Worm (Caenorhabditis elegans) whole organism, late embryonic: Measurements from ENCODE around the gene K09H11.11.
A peak's percentile ranks its signal among the peaks of the same experiment; 100 is the strongest.

Experiments used
- C08G9.2 ChIP-seq: sonication (generic microtip); optimal IDR thresholded peaks from 2 replicates; lab custom pipeline; 2016; ENCODE audit warnings: mild to moderate bottlenecking, missing genetic modification characterization, moderate library complexity, missing compliant biosample characterization
- K02D7.2 ChIP-seq: sonication (generic microtip); optimal IDR thresholded peaks from 2 replicates; lab custom pipeline; 2017; ENCODE audit warnings: mild to moderate bottlenecking, missing genetic modification characterization, missing compliant biosample characterization
- T23F11.4 ChIP-seq: fragments of 200-800 bp; sonication (Bioruptor generic); optimal IDR thresholded peaks from 2 replicates; lab custom pipeline; 2018; ENCODE audit warnings: mild to moderate bottlenecking, missing genetic modification characterization, missing compliant biosample characterization
- Y22D7AL.16 ChIP-seq: sonication (generic microtip); optimal IDR thresholded peaks from 2 replicates; lab custom pipeline; 2016; ENCODE audit warnings: missing genetic modification characterization, missing compliant biosample characterization
- ahr-1 ChIP-seq: sonication (generic microtip); optimal IDR thresholded peaks from 2 replicates; lab custom pipeline; 2016; ENCODE audit warnings: missing genetic modification characterization, missing compliant biosample characterization
- ama-1 ChIP-seq: fragments of 150-350 bp; optimal IDR thresholded peaks from 2 replicates; lab custom pipeline; 2014
- ceh-2 ChIP-seq: sonication (generic microtip); optimal IDR thresholded peaks from 2 replicates; lab custom pipeline; 2016; ENCODE audit warnings: missing genotype, missing genetic modification characterization, missing compliant biosample characterization
- ceh-22 ChIP-seq: sonication (generic microtip); optimal IDR thresholded peaks from 2 replicates; lab custom pipeline; 2017; ENCODE audit warnings: missing biosample characterization, missing genetic modification characterization
- ceh-24 ChIP-seq: sonication (generic microtip); optimal IDR thresholded peaks from 2 replicates; lab custom pipeline; 2016; ENCODE audit warnings: mild to moderate bottlenecking, missing genetic modification characterization, missing compliant biosample characterization
- ceh-48 ChIP-seq: sonication (generic microtip); optimal IDR thresholded peaks from 2 replicates; lab custom pipeline; 2016; ENCODE audit warnings: missing genetic modification characterization, inconsistent platforms, missing compliant biosample characterization
- dmd-4 ChIP-seq: sonication (generic microtip); optimal IDR thresholded peaks from 2 replicates; lab custom pipeline; 2016; ENCODE audit warnings: borderline replicate concordance, missing genetic modification characterization, missing compliant biosample characterization
- elt-2 ChIP-seq: sonication (generic microtip); optimal IDR thresholded peaks from 2 replicates; lab custom pipeline; 2016; ENCODE audit warnings: missing genetic modification reagents, missing genetic modification characterization, missing compliant biosample characterization
- ets-4 ChIP-seq: sonication (generic microtip); optimal IDR thresholded peaks from 2 replicates; lab custom pipeline; 2016; ENCODE audit warnings: missing genetic modification characterization, missing compliant biosample characterization
- eyg-1 ChIP-seq: sonication (generic microtip); optimal IDR thresholded peaks from 2 replicates; lab custom pipeline; 2016; ENCODE audit warnings: missing genotype, missing genetic modification characterization, missing compliant biosample characterization
- hlh-30 ChIP-seq: sonication (generic microtip); optimal IDR thresholded peaks from 2 replicates; lab custom pipeline; 2017; ENCODE audit warnings: antibody characterized with exemption, missing genetic modification characterization, missing compliant biosample characterization; ENCODE audit not compliant: insufficient read depth
- hlh-6 ChIP-seq: sonication (generic microtip); optimal IDR thresholded peaks from 2 replicates; lab custom pipeline; 2016; ENCODE audit warnings: missing genotype, missing genetic modification characterization, missing compliant biosample characterization
- hlh-8 ChIP-seq: sonication (generic microtip); optimal IDR thresholded peaks from 2 replicates; lab custom pipeline; 2016; ENCODE audit warnings: missing genotype, missing genetic modification characterization, missing compliant biosample characterization
- lin-11 ChIP-seq: fragments of 200-800 bp; sonication (Bioruptor generic); optimal IDR thresholded peaks from 2 replicates; lab custom pipeline; 2018; ENCODE audit warnings: mild to moderate bottlenecking, missing genetic modification characterization, missing compliant biosample characterization
- madf-2 ChIP-seq: sonication (generic microtip); optimal IDR thresholded peaks from 2 replicates; lab custom pipeline; 2017; ENCODE audit warnings: missing genetic modification characterization, missing compliant biosample characterization
- mec-3 ChIP-seq: sonication (generic microtip); optimal IDR thresholded peaks from 2 replicates; lab custom pipeline; 2016; ENCODE audit warnings: borderline replicate concordance, missing genetic modification characterization, missing compliant biosample characterization
- nfya-1 ChIP-seq: sonication (generic microtip); optimal IDR thresholded peaks from 2 replicates; lab custom pipeline; 2017; ENCODE audit warnings: missing genetic modification characterization, mild to moderate bottlenecking, missing compliant biosample characterization, antibody characterized with exemption, moderate library complexity
- nhr-11 ChIP-seq: fragments of 150-350 bp; optimal IDR thresholded peaks from 2 replicates; lab custom pipeline; 2014; ENCODE audit warnings: missing biosample characterization, missing genetic modification characterization
- npax-4 ChIP-seq: sonication (generic microtip); optimal IDR thresholded peaks from 2 replicates; lab custom pipeline; 2016; ENCODE audit warnings: missing genetic modification characterization, missing compliant biosample characterization
- pax-1 ChIP-seq: fragments of 150-350 bp; optimal IDR thresholded peaks from 2 replicates; lab custom pipeline; 2014; ENCODE audit warnings: missing biosample characterization, missing genetic modification characterization
- pha-2 ChIP-seq: sonication (generic microtip); optimal IDR thresholded peaks from 2 replicates; lab custom pipeline; 2017; ENCODE audit warnings: mild to moderate bottlenecking, missing genetic modification characterization, missing compliant biosample characterization
- pha-4 ChIP-seq: fragments of 150-350 bp; optimal IDR thresholded peaks from 2 replicates; lab custom pipeline; 2018; ENCODE audit warnings: missing biosample characterization, missing genetic modification reagents, missing genetic modification characterization
- pros-1 ChIP-seq: fragments of 150-350 bp; optimal IDR thresholded peaks from 2 replicates; lab custom pipeline; 2014; ENCODE audit warnings: missing biosample characterization, missing genetic modification reagents, missing genetic modification characterization
- sox-2 ChIP-seq: fragments of 200-800 bp; sonication (Bioruptor generic); IDR thresholded peaks from 2 replicates; pipeline ENCODE4 v1.3.6; 2022; ENCODE audit warnings: missing genetic modification reagents, missing genetic modification characterization, missing compliant biosample characterization
- sox-4 ChIP-seq: sonication (generic microtip); optimal IDR thresholded peaks from 2 replicates; lab custom pipeline; 2017; ENCODE audit warnings: mild to moderate bottlenecking, missing genetic modification characterization, inconsistent platforms, missing compliant biosample characterization
- syd-9 ChIP-seq: sonication (generic microtip); optimal IDR thresholded peaks from 2 replicates; lab custom pipeline; 2016; ENCODE audit warnings: mild to moderate bottlenecking, missing genetic modification characterization, moderate library complexity, missing compliant biosample characterization
- tbx-7 ChIP-seq: sonication (generic microtip); optimal IDR thresholded peaks from 2 replicates; lab custom pipeline; 2016; ENCODE audit warnings: missing genotype, missing genetic modification characterization, missing compliant biosample characterization
- unc-3 ChIP-seq, 2 experiments: fragments of 200-800 bp in 1 of 2; sonication (Bioruptor generic) in 1 of 2; sonication (generic microtip) in 1 of 2; conservative IDR thresholded peaks in 1 of 2; optimal IDR thresholded peaks in 1 of 2; 2 replicates each; pipeline versions ENCODE4 v1.3.6 to Lab custom; 2016 to 2022; ENCODE audit warnings: missing compliant biosample characterization in 2 of 2, missing genetic modification characterization in 2 of 2, missing genetic modification reagents in 1 of 2
- unc-42 ChIP-seq: sonication (generic microtip); optimal IDR thresholded peaks from 2 replicates; lab custom pipeline; 2016; ENCODE audit warnings: missing genotype, missing genetic modification characterization, missing compliant biosample characterization
- unc-55 ChIP-seq: sonication (generic microtip); optimal IDR thresholded peaks from 2 replicates; lab custom pipeline; 2017; ENCODE audit warnings: missing biosample characterization, missing genetic modification reagents, missing genetic modification characterization
- unc-86 ChIP-seq: sonication (generic microtip); optimal IDR thresholded peaks from 2 replicates; lab custom pipeline; 2016; ENCODE audit warnings: missing genetic modification characterization, missing compliant biosample characterization
- ztf-16 ChIP-seq: sonication (generic microtip); optimal IDR thresholded peaks from 2 replicates; lab custom pipeline; 2017; ENCODE audit warnings: missing genetic modification characterization, missing compliant biosample characterization

K09H11.11 gene

DNA sequence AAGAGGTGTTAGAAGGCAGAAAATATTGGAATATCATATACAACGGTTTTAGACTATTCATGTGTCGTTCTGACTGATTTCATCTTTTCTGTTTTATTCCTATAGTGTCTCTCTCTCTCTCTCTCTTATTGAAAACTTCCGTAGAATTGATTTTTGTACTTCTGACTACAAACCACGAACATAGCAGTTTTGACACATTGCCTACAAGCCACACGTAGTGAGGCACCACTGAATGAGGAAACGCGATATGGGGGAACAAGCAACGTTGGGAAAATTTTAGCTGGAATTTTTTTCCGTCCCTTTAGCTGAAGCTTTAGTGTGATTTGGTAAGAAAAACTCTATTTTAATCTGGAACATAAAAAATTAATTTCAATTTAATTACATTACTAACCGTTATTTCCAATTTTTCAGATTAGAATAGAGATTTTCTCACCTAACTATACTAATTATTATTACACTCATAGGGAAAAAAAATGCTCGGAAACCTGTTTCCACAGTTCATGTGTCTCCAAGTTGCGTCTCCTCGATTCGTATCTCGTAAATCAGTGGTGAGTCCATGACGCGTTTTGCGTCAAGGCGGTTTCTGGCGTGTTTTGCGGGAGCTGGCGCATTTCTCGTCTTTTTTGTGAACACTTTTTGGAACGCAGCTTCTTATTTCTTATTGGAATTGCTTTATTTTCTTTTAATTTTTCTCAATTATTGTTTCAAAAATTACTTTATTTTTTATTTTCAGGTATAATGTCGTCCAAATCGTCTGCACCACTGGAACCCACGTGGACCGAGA is 35.6 kb upstream of the K09H11.11 start, which contains the start of the genes nhr-142 and F44E7.9 (continued):
- TF ChIP-seq hlh-8 (tag; lab: Kevin White, UChicago) (peak; percentile 2), elt-2 (tag; lab: Kevin White, UChicago) (peak; percentile 79), ets-4 (tag; lab: Kevin White, UChicago) (peak; percentile 71), ahr-1 (tag; lab: Kevin White, UChicago) (peak; percentile 15), pros-1 (tag; lab: Kevin White, UChicago) (no peak), lin-11 (tag; lab: Kevin White, UChicago) (no peak), eyg-1 (tag; lab: Kevin White, UChicago) (no peak), hlh-6 (tag; lab: Kevin White, UChicago) (no peak), Y22D7AL.16 (tag; lab: Kevin White, UChicago) (no peak), nhr-11 (tag; lab: Kevin White, UChicago) (no peak), unc-42 (peak; percentile 66), madf-2 (tag; lab: Kevin White, UChicago) (peak; percentile 39), ceh-2 (tag; lab: Kevin White, UChicago) (peak; percentile 78), ceh-22 (tag; lab: Kevin White, UChicago) (no peak), syd-9 (tag; lab: Kevin White, UChicago) (peak; percentile 66), ama-1 (lab: Kevin White, UChicago) (no peak), unc-55 (no peak), C08G9.2 (tag; lab: Kevin White, UChicago) (peak; percentile 80), pax-1 (tag; lab: Kevin White, UChicago) (no peak), dmd-4 (tag; lab: Kevin White, UChicago) (peak; percentile 47), tbx-7 (tag; lab: Kevin White, UChicago) (peak; percentile 63), nfya-1 (peak; percentile 58), mec-3 (tag; lab: Kevin White, UChicago) (no peak), pha-2 (tag; lab: Kevin White, UChicago) (peak; percentile 48), sox-2 (GFP tag; lab: Robert Waterston, UW) (no peak)
- TF ChIP-seq, all 69 proteins: peak for 44

DNA sequence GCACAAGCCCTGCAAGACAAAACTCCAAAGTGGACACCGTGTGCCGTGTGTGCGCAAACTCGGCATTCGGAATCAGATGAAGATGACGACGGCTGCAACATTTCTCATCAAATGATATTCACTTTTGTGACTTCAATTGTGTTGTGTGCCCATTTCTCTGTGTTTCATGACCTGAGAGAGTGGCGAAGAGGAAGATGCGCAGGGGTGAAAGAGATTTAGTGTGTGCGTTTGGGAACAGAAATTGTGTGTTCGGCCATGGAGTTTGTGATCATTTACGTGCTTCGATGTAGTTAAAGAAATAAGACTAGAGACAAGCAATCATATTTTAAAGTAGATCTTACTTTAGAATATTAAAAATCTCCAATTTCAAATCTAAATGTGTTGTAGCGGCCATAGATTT is 33.6 kb upstream of the K09H11.11 start:
- no peak for TF ChIP-seq sox-4 (tag; lab: Kevin White, UChicago)
- TF ChIP-seq hlh-30 (tag; lab: Kevin White, UChicago): no peak
- TF ChIP-seq unc-3 (GFP tag; conservative IDR thresholded peaks at IDR 0.05; lab: Robert Waterston, UW): no peak
- TF ChIP-seq unc-3 (tag; optimal IDR thresholded peaks at IDR 0.05; lab: Kevin White, UChicago): no peak
- no peak for TF ChIP-seq K02D7.2 (tag; lab: Kevin White, UChicago)
- no peak for TF ChIP-seq ceh-2 (tag; lab: Kevin White, UChicago)
- TF ChIP-seq pax-1 (tag; lab: Kevin White, UChicago): no peak
- no peak for TF ChIP-seq elt-2 (tag; lab: Kevin White, UChicago)
- TF ChIP-seq ahr-1 (tag; lab: Kevin White, UChicago): no peak
- TF ChIP-seq T23F11.4 (GFP tag; lab: Kevin White, UChicago): no peak
- TF ChIP-seq pha-4 (tag; lab: Kevin White, UChicago): no peak
- TF ChIP-seq ets-4 (tag; lab: Kevin White, UChicago): no peak
- no peak for TF ChIP-seq ztf-16 (tag; lab: Kevin White, UChicago)
- TF ChIP-seq Y22D7AL.16 (tag; lab: Kevin White, UChicago): no peak
- TF ChIP-seq, all 69 proteins: peak for 0

- TF ChIP-seq unc-86 (tag; lab: Kevin White, UChicago) (no peak), npax-4 (no peak), pros-1 (tag; lab: Kevin White, UChicago) (no peak), ama-1 (lab: Kevin White, UChicago) (no peak), nfya-1 (no peak), ceh-24 (tag; lab: Kevin White, UChicago) (no peak), ceh-48 (tag; lab: Kevin White, UChicago) (no peak), nhr-11 (tag; lab: Kevin White, UChicago) (no peak)
Measured at ce11 chrV:5785372-5785771, 30.3 kb upstream of the K09H11.11 start, which contains the start of gene F44E7.7. TSS of gene F44E7.7 (minus strand) at chrV:5785472.
